In the genomic region with DNA sequence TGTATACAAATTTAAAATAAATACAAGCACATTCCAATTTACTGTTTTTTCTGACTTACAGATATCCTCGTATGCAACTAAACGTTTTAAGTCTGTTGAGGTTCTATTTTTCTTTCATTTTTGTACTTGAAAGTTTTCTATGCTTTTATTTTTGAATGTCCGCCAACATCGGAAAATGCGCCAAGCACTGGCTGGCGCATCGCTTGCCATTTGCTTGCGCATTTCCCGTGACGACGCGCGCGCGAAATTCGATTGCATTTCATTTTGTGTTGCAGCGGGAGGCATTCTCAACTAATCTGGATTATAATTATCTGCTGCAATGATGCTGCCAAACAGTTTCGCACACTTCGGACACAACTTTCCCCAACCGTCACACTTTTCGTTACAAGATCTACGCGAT, we compare ENCODE assay signal across 4 worm cellular contexts.
TF ChIP-seq lines count a peak whose summit lies in the region.

Gene fbxl-2, plus strand, starts transcription at position 278 of the 400 bp plus-strand sequence.

TF ChIP-seq in whole organism, L2 larva, 48 proteins besides CTCF, POLR2A, EP300 and RAD21 (continued from another document):
- TF ChIP-seq gmeb-1 (tag; optimal IDR thresholded peaks at IDR 0.05; lab: Kevin White, UChicago) = peak; percentile 100
- TF ChIP-seq nhr-11 (tag; optimal IDR thresholded peaks at IDR 0.05; lab: Kevin White, UChicago) = no peak
- peak; percentile 83 for TF ChIP-seq snpc-4 (tag; optimal IDR thresholded peaks at IDR 0.05; lab: Kevin White, UChicago)
- TF ChIP-seq lsy-2 (tag; optimal IDR thresholded peaks at IDR 0.05; lab: Kevin White, UChicago) = peak; percentile 95 to 97
- no peak for TF ChIP-seq dmd-4 (tag; optimal IDR thresholded peaks at IDR 0.05; lab: Kevin White, UChicago)
- TF ChIP-seq nhr-21 (tag; optimal IDR thresholded peaks at IDR 0.05; lab: Kevin White, UChicago) = peak; percentile 95
- peak; percentile 42 for TF ChIP-seq ztf-11 (tag; optimal IDR thresholded peaks at IDR 0.05; lab: Kevin White, UChicago)
- peak; percentile 81 for TF ChIP-seq Y55F3AM.14 (GFP tag; optimal IDR thresholded peaks at IDR 0.05; lab: Kevin White, UChicago)
- TF ChIP-seq unc-62 (GFP tag; optimal IDR thresholded peaks at IDR 0.05; lab: Kevin White, UChicago) = peak; percentile 42
- TF ChIP-seq C34F6.9 (tag; optimal IDR thresholded peaks at IDR 0.05; lab: Kevin White, UChicago) = peak; percentile 98
- TF ChIP-seq nhr-6 (tag; optimal IDR thresholded peaks at IDR 0.05; lab: Kevin White, UChicago) = peak; percentile 74
- peak; percentile 87 for TF ChIP-seq zag-1 (tag; optimal IDR thresholded peaks at IDR 0.05; lab: Kevin White, UChicago)
- TF ChIP-seq sem-4 (tag; optimal IDR thresholded peaks at IDR 0.05; lab: Kevin White, UChicago) = peak; percentile 81
- peak; percentile 84 for TF ChIP-seq egl-27 (tag; optimal IDR thresholded peaks at IDR 0.05; lab: Kevin White, UChicago)
- TF ChIP-seq ztf-1 (GFP tag; conservative IDR thresholded peaks at IDR 0.05; lab: Robert Waterston, UW) = no peak
- peak in 1 of 2 experiments; percentile 71 for TF ChIP-seq mdl-1 (tag; optimal IDR thresholded peaks at IDR 0.05; lab: Kevin White, UChicago)
- TF ChIP-seq skn-1 (tag; optimal IDR thresholded peaks at IDR 0.05; lab: Kevin White, UChicago) = no peak
- TF ChIP-seq lin-13 (GFP tag; optimal IDR thresholded peaks at IDR 0.05; lab: Kevin White, UChicago) = peak; percentile 96
- peak; percentile 91 for TF ChIP-seq ztf-4 (tag; optimal IDR thresholded peaks at IDR 0.05; lab: Kevin White, UChicago)
- TF ChIP-seq unc-55 (GFP tag; optimal IDR thresholded peaks at IDR 0.05; lab: Kevin White, UChicago) = peak; percentile 98
- TF ChIP-seq nhr-237 (tag; optimal IDR thresholded peaks at IDR 0.05; lab: Kevin White, UChicago) = peak; percentile 72
- no peak for TF ChIP-seq mbf-1 (tag; optimal IDR thresholded peaks at IDR 0.05; lab: Kevin White, UChicago)
- peak; percentile 36 for TF ChIP-seq blmp-1 (tag; optimal IDR thresholded peaks at IDR 0.05; lab: Kevin White, UChicago; ENCODE audit: insufficient read depth)
- peak; percentile 88 for TF ChIP-seq R02D3.7 (tag; optimal IDR thresholded peaks at IDR 0.05; lab: Kevin White, UChicago)
- peak; percentile 96 for TF ChIP-seq sma-9 (GFP tag; optimal IDR thresholded peaks at IDR 0.05; lab: Kevin White, UChicago)
- TF ChIP-seq sma-9 (tag; optimal IDR thresholded peaks at IDR 0.05; lab: Kevin White, UChicago) = no peak
- peak; percentile 95 for TF ChIP-seq crh-2 (tag; optimal IDR thresholded peaks at IDR 0.05; lab: Kevin White, UChicago)

TF ChIP-seq in whole organism, L4 larva, 104 proteins besides CTCF, POLR2A, EP300 and RAD21 (continued from another document and continues in another):
- peak; percentile 75; the same call in 1 of the 2 replicates for TF ChIP-seq Y105C5A.15 (GFP tag; IDR thresholded peaks at IDR 0.05; lab: Robert Waterston, UW)
- peak; percentile 93 for TF ChIP-seq nhr-42 (GFP tag; IDR thresholded peaks at IDR 0.05; lab: Robert Waterston, UW)
- TF ChIP-seq pha-4 (GFP tag; IDR thresholded peaks at IDR 0.05; lab: Robert Waterston, UW) = no peak
- TF ChIP-seq pha-4 (tag; optimal IDR thresholded peaks at IDR 0.05; lab: Kevin White, UChicago) = no peak
- no peak for TF ChIP-seq T20F7.1 (GFP tag; optimal IDR thresholded peaks at IDR 0.05; lab: Kevin White, UChicago)
- peak; percentile 77 for TF ChIP-seq mxl-3 (GFP tag; optimal IDR thresholded peaks at IDR 0.05; lab: Kevin White, UChicago)
- TF ChIP-seq rbr-2 (tag; optimal IDR thresholded peaks at IDR 0.05; lab: Kevin White, UChicago) = peak; percentile 94
- TF ChIP-seq lir-3 (tag; optimal IDR thresholded peaks at IDR 0.05; lab: Kevin White, UChicago) = no peak
- peak; percentile 77 for TF ChIP-seq mdt-29 (GFP tag; IDR thresholded peaks at IDR 0.05; lab: Robert Waterston, UW)
- peak; percentile 44 for TF ChIP-seq ceh-32 (tag; optimal IDR thresholded peaks at IDR 0.05; lab: Kevin White, UChicago; ENCODE audit: poor library complexity)
- TF ChIP-seq gei-8 (GFP tag; optimal IDR thresholded peaks at IDR 0.05; lab: Kevin White, UChicago) = peak; percentile 41
- no peak for TF ChIP-seq daf-19 (GFP tag; conservative IDR thresholded peaks at IDR 0.05; lab: Robert Waterston, UW)
- peak; percentile 55 for TF ChIP-seq nhr-111 (GFP tag; optimal IDR thresholded peaks at IDR 0.05; lab: Kevin White, UChicago)
- TF ChIP-seq mes-2 (tag; optimal IDR thresholded peaks at IDR 0.05; lab: Kevin White, UChicago; ENCODE audit: poor library complexity, severe bottlenecking) = peak; percentile 97
- TF ChIP-seq fkh-10 (GFP tag; optimal IDR thresholded peaks at IDR 0.05; lab: Kevin White, UChicago) = peak; percentile 96
- TF ChIP-seq lin-1 (GFP tag; IDR thresholded peaks at IDR 0.05; lab: Robert Waterston, UW) = peak; percentile 87
- peak; percentile 96 for TF ChIP-seq nhr-102 (tag; optimal IDR thresholded peaks at IDR 0.05; lab: Kevin White, UChicago)
- TF ChIP-seq egl-43 (GFP tag; IDR thresholded peaks at IDR 0.05; lab: Robert Waterston, UW) = peak; percentile 82
- TF ChIP-seq lin-39 (tag; optimal IDR thresholded peaks at IDR 0.05; lab: Kevin White, UChicago) = no peak
- TF ChIP-seq nhr-77 (tag; optimal IDR thresholded peaks at IDR 0.05; lab: Kevin White, UChicago) = peak; percentile 94
- TF ChIP-seq hif-1 (tag; optimal IDR thresholded peaks at IDR 0.05; lab: Kevin White, UChicago) = peak; percentile 17 to 84
- TF ChIP-seq T26A8.4 (GFP tag; IDR thresholded peaks at IDR 0.05; lab: Robert Waterston, UW) = peak; percentile 96
- TF ChIP-seq ZK546.5 (tag; optimal IDR thresholded peaks at IDR 0.05; lab: Kevin White, UChicago) = peak in 1 of 2 experiments; percentile 54
- peak; percentile 91 for TF ChIP-seq dmd-6 (GFP tag; IDR thresholded peaks at IDR 0.05; lab: Robert Waterston, UW)
- TF ChIP-seq nhr-48 (tag; optimal IDR thresholded peaks at IDR 0.05; lab: Kevin White, UChicago) = peak; percentile 70
- TF ChIP-seq nhr-25 (tag; optimal IDR thresholded peaks at IDR 0.05; lab: Kevin White, UChicago; ENCODE audit: borderline replicate concordance, insufficient read depth) = peak; percentile 68
- TF ChIP-seq Y48G9A.11 (GFP tag; IDR thresholded peaks at IDR 0.05; lab: Robert Waterston, UW) = peak; percentile 73
- TF ChIP-seq ceh-62 (tag; optimal IDR thresholded peaks at IDR 0.05; lab: Kevin White, UChicago) = no peak
- peak; percentile 37 for TF ChIP-seq R02D3.7 (tag; optimal IDR thresholded peaks at IDR 0.05; lab: Kevin White, UChicago)
- TF ChIP-seq fos-1 (tag; optimal IDR thresholded peaks at IDR 0.05; lab: Kevin White, UChicago) = peak; percentile 3
- TF ChIP-seq arid-1 (GFP tag; conservative IDR thresholded peaks at IDR 0.05; lab: Robert Waterston, UW) = peak; percentile 88
- TF ChIP-seq duxl-1 (tag; optimal IDR thresholded peaks at IDR 0.05; lab: Kevin White, UChicago; ENCODE audit: poor library complexity) = peak; percentile 94
- peak; percentile 93 for TF ChIP-seq aha-1 (tag; lab: Kevin White, UChicago)

TF ChIP-seq in whole organism, late embryonic, 69 proteins besides CTCF, POLR2A, EP300 and RAD21 (continued from another document and continues in another):
- TF ChIP-seq unc-3 (GFP tag; conservative IDR thresholded peaks at IDR 0.05; lab: Robert Waterston, UW) (peak; percentile 70), unc-3 (tag; optimal IDR thresholded peaks at IDR 0.05; lab: Kevin White, UChicago) (peak; percentile 49), pax-1 (tag; optimal IDR thresholded peaks at IDR 0.05; lab: Kevin White, UChicago) (no peak), unc-42 (tag; optimal IDR thresholded peaks at IDR 0.05; lab: Kevin White, UChicago) (peak; percentile 91), pha-4 (tag; optimal IDR thresholded peaks at IDR 0.05; lab: Kevin White, UChicago) (no peak), unc-86 (tag; optimal IDR thresholded peaks at IDR 0.05; lab: Kevin White, UChicago) (peak; percentile 76), hlh-15 (tag; optimal IDR thresholded peaks at IDR 0.05; lab: Kevin White, UChicago) (no peak), madf-2 (tag; optimal IDR thresholded peaks at IDR 0.05; lab: Kevin White, UChicago) (peak; percentile 53), ahr-1 (tag; optimal IDR thresholded peaks at IDR 0.05; lab: Kevin White, UChicago) (peak; percentile 14), sdc-2 (tag; optimal IDR thresholded peaks at IDR 0.05; lab: Kevin White, UChicago) (peak; percentile 61), ceh-45 (GFP tag; IDR thresholded peaks at IDR 0.05; lab: Robert Waterston, UW) (no peak), ref-2 (tag; optimal IDR thresholded peaks at IDR 0.05; lab: Kevin White, UChicago) (peak; percentile 86), pha-2 (tag; optimal IDR thresholded peaks at IDR 0.05; lab: Kevin White, UChicago) (peak; percentile 72), ttx-3 (tag; optimal IDR thresholded peaks at IDR 0.05; lab: Kevin White, UChicago) (peak; percentile 39), ets-4 (tag; optimal IDR thresholded peaks at IDR 0.05; lab: Kevin White, UChicago) (peak; percentile 95), K09A11.1 (tag; optimal IDR thresholded peaks at IDR 0.05; lab: Kevin White, UChicago; ENCODE audit: insufficient read depth) (no peak), C08G9.2 (tag; optimal IDR thresholded peaks at IDR 0.05; lab: Kevin White, UChicago) (peak; percentile 36), rnt-1 (tag; optimal IDR thresholded peaks at IDR 0.05; lab: Kevin White, UChicago) (peak; percentile 68), ceh-19 (GFP tag; optimal IDR thresholded peaks at IDR 0.05; lab: Kevin White, UChicago) (peak; percentile 17), zip-5 (tag; optimal IDR thresholded peaks at IDR 0.05; lab: Kevin White, UChicago) (no peak), lim-6 (tag; optimal IDR thresholded peaks at IDR 0.05; lab: Kevin White, UChicago) (peak; percentile 58), ama-1 (optimal IDR thresholded peaks at IDR 0.05; lab: Kevin White, UChicago) (peak; percentile 36), npax-4 (tag; optimal IDR thresholded peaks at IDR 0.05; lab: Kevin White, UChicago) (no peak), tbx-7 (tag; optimal IDR thresholded peaks at IDR 0.05; lab: Kevin White, UChicago) (peak; percentile 20), mec-3 (tag; optimal IDR thresholded peaks at IDR 0.05; lab: Kevin White, UChicago; ENCODE audit: borderline replicate concordance) (no peak), hlh-6 (tag; optimal IDR thresholded peaks at IDR 0.05; lab: Kevin White, UChicago) (peak; percentile 59), che-1 (tag; optimal IDR thresholded peaks at IDR 0.05; lab: Kevin White, UChicago) (peak; percentile 48), ceh-22 (tag; optimal IDR thresholded peaks at IDR 0.05; lab: Kevin White, UChicago) (no peak), nhr-232 (tag; optimal IDR thresholded peaks at IDR 0.05; lab: Kevin White, UChicago) (peak; percentile 21), C38D4.7 (GFP tag; optimal IDR thresholded peaks at IDR 0.05; lab: Kevin White, UChicago) (no peak), hlh-8 (tag; optimal IDR thresholded peaks at IDR 0.05; lab: Kevin White, UChicago) (peak; percentile 44), ztf-16 (tag; optimal IDR thresholded peaks at IDR 0.05; lab: Kevin White, UChicago) (peak; percentile 33), ceh-9 (tag; optimal IDR thresholded peaks at IDR 0.05; lab: Kevin White, UChicago) (no peak), ceh-24 (tag; optimal IDR thresholded peaks at IDR 0.05; lab: Kevin White, UChicago) (peak; percentile 32), unc-55 (GFP tag; optimal IDR thresholded peaks at IDR 0.05; lab: Kevin White, UChicago) (peak; percentile 48), F13H6.1 (tag; optimal IDR thresholded peaks at IDR 0.05; lab: Kevin White, UChicago) (peak; percentile 53), gmeb-2 (tag; optimal IDR thresholded peaks at IDR 0.05; lab: Kevin White, UChicago) (peak; percentile 57)

TF ChIP-seq in whole organism, mixed stage, embryonic, 35 proteins besides CTCF, POLR2A, EP300 and RAD21 (continued from another document):
- no peak for TF ChIP-seq ces-1 (GFP tag; optimal IDR thresholded peaks at IDR 0.05; lab: Kevin White, UChicago)
- TF ChIP-seq nhr-2 (tag; optimal IDR thresholded peaks at IDR 0.05; lab: Kevin White, UChicago) = peak; percentile 33
- peak; percentile 98 for TF ChIP-seq lin-13 (tag; optimal IDR thresholded peaks at IDR 0.05; lab: Kevin White, UChicago)
- peak; percentile 77 for TF ChIP-seq mls-2 (tag; optimal IDR thresholded peaks at IDR 0.05; lab: Kevin White, UChicago)
- peak; percentile 10 for TF ChIP-seq flh-1 (GFP tag; optimal IDR thresholded peaks at IDR 0.05; lab: Kevin White, UChicago)
- peak; percentile 46 for TF ChIP-seq sem-2 (GFP tag; optimal IDR thresholded peaks at IDR 0.05; lab: Kevin White, UChicago)
- peak; percentile 94 for TF ChIP-seq pha-4 (tag; optimal IDR thresholded peaks at IDR 0.05; lab: Kevin White, UChicago)
- no peak for TF ChIP-seq blmp-1 (tag; optimal IDR thresholded peaks at IDR 0.05; lab: Kevin White, UChicago)
